Worm (Caenorhabditis elegans): ENCODE measurements around the gene C49F8.1.
A peak's percentile ranks its signal among the peaks of the same experiment; 100 is the strongest.

C49F8.1 gene

DNA sequence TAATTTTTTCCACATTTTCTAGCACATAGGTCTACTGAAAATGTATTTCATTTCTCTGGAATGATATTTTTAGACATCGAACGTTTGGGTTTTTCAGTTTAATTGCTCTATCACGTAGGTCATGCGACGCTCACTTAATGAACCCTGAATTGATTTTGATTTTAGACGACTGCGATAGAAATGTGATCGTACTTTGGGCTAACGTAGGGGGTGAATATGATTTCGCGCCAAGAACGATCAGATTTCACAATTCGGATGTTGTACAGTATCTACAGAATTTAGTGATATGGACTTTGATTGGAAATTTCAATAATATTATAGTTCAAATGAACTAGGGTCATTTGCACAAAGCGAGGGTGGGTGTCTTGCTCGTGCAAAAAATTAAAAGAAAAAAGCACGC, 12.6 kb downstream of the C49F8.1 start:
- TF ChIP-seq crh-2 (tag; optimal IDR thresholded peaks at IDR 0.05) (peak; percentile 40), elt-1 (tag; optimal IDR thresholded peaks at IDR 0.05) (no peak), nhr-11 (tag; optimal IDR thresholded peaks at IDR 0.05) (no peak), peb-1 (tag; optimal IDR thresholded peaks at IDR 0.05) (no peak), nhr-21 (tag; optimal IDR thresholded peaks at IDR 0.05) (peak; percentile 38), nhr-77 (tag; optimal IDR thresholded peaks at IDR 0.05) (no peak), nhr-23 (tag; optimal IDR thresholded peaks at IDR 0.05) (no peak), ama-1 (optimal IDR thresholded peaks at IDR 0.05) (no peak), F13H6.1 (tag; optimal IDR thresholded peaks at IDR 0.05) (no peak), R02D3.7 (tag; optimal IDR thresholded peaks at IDR 0.05) (no peak), snpc-4 (tag; optimal IDR thresholded peaks at IDR 0.05) (no peak), ztf-1 (GFP tag; conservative IDR thresholded peaks at IDR 0.05) (no peak), nhr-6 (tag; optimal IDR thresholded peaks at IDR 0.05) (no peak), sma-9 (GFP tag; optimal IDR thresholded peaks at IDR 0.05) (peak; percentile 73), sma-9 (tag; optimal IDR thresholded peaks at IDR 0.05) (no peak), nhr-237 (tag; optimal IDR thresholded peaks at IDR 0.05) (no peak), mab-5 (tag; optimal IDR thresholded peaks at IDR 0.05) (no peak), dmd-4 (tag; optimal IDR thresholded peaks at IDR 0.05) (no peak), nhr-129 (tag; optimal IDR thresholded peaks at IDR 0.05) (no peak), sma-3 (GFP tag; optimal IDR thresholded peaks at IDR 0.05) (no peak), elt-3 (tag; optimal IDR thresholded peaks at IDR 0.05) (no peak)

DNA sequence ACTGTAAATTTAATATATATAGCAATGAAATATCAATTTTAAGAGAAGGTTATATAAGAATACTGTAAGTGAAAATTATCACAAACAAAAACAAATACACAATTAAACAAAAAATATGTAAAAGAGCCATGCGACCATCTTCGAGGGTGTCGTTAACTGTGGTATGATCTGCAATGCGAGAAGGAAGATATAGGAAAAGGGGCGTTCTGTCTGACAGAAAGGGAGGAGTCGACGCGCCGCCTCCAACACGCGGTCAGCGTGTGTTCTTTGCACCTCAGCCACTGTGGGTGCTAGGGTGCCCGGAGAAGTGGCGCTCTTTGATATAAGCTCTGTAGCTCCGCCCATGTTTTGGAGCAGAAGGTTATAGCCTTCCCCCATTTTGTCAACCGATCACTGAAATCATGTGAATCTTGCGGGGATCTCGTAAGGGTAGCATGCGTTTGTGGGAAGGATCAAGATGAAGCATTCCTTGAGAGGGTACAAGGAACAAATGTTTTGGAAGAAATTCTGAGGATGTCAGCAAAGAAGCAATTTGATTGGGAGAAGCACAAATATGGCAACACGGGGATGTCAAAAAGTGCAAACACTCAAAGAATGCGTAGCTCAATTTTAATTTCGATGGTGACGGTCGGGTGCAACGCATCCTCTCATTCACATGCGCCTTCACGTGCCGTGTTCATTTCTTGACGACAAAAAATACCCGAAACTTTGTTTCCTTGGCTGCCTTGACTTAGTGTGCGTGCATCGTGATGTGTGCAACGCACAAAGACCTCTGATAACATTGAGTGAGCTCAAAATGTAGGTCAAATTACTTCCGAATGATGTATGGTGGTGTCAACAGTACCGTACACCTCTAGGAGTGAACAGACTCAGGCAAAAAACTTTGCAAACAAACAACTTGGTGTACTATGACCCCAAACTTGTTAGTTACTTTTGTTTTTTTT, 13.7 kb downstream of the C49F8.1 start, which contains the start of gene mxl-3:
Gene mxl-3 (minus strand): TSS at position 1 of the 944 bp plus-strand sequence.
- no peak for TF ChIP-seq mbf-1 (tag; optimal IDR thresholded peaks at IDR 0.05)
- peak; percentile 65 for TF ChIP-seq nhr-21 (tag; optimal IDR thresholded peaks at IDR 0.05)
- TF ChIP-seq F13H6.1 (tag; optimal IDR thresholded peaks at IDR 0.05) = peak; percentile 57
- peak; percentile 58 for TF ChIP-seq blmp-1 (tag; optimal IDR thresholded peaks at IDR 0.05; ENCODE audit: insufficient read depth)
- TF ChIP-seq Y55F3AM.14 (GFP tag; optimal IDR thresholded peaks at IDR 0.05) = no peak
- no peak for TF ChIP-seq R02D3.7 (tag; optimal IDR thresholded peaks at IDR 0.05)
- TF ChIP-seq lsy-2 (tag; optimal IDR thresholded peaks at IDR 0.05) = peak in 1 of 2 experiments; percentile 55
- TF ChIP-seq nhr-25 (tag; optimal IDR thresholded peaks at IDR 0.05) = peak; percentile 44
- no peak for TF ChIP-seq nhr-6 (tag; optimal IDR thresholded peaks at IDR 0.05)
- TF ChIP-seq mdl-1 (tag; optimal IDR thresholded peaks at IDR 0.05) = peak in 1 of 2 experiments; percentile 11
- TF ChIP-seq zag-1 (tag; optimal IDR thresholded peaks at IDR 0.05) = no peak
- peak; percentile 53 for TF ChIP-seq nhr-129 (tag; optimal IDR thresholded peaks at IDR 0.05)
- no peak for TF ChIP-seq crh-2 (tag; optimal IDR thresholded peaks at IDR 0.05)
- TF ChIP-seq nhr-12 (tag; optimal IDR thresholded peaks at IDR 0.05) = no peak
- TF ChIP-seq ceh-82 (tag; optimal IDR thresholded peaks at IDR 0.05) = no peak
- TF ChIP-seq elt-3 (tag; optimal IDR thresholded peaks at IDR 0.05) = no peak
- TF ChIP-seq lin-13 (GFP tag; optimal IDR thresholded peaks at IDR 0.05) = peak; percentile 48
- peak; percentile 2 for TF ChIP-seq C34F6.9 (tag; optimal IDR thresholded peaks at IDR 0.05)
- TF ChIP-seq unc-39 (tag; optimal IDR thresholded peaks at IDR 0.05) = no peak
- peak; percentile 15 for TF ChIP-seq gmeb-1 (tag; optimal IDR thresholded peaks at IDR 0.05)
- TF ChIP-seq mab-5 (tag; optimal IDR thresholded peaks at IDR 0.05) = no peak
- TF ChIP-seq sma-9 (GFP tag; optimal IDR thresholded peaks at IDR 0.05) = peak; percentile 88
- TF ChIP-seq sma-9 (tag; optimal IDR thresholded peaks at IDR 0.05) = no peak
- no peak for TF ChIP-seq unc-55 (GFP tag; optimal IDR thresholded peaks at IDR 0.05)
- TF ChIP-seq aly-2 (tag; optimal IDR thresholded peaks at IDR 0.05) = no peak
- no peak for TF ChIP-seq sem-4 (tag; optimal IDR thresholded peaks at IDR 0.05)
- TF ChIP-seq fos-1 (tag; optimal IDR thresholded peaks at IDR 0.05) = peak; percentile 14
- TF ChIP-seq nhr-11 (tag; optimal IDR thresholded peaks at IDR 0.05) = no peak
- peak; percentile 73 for TF ChIP-seq ama-1 (optimal IDR thresholded peaks at IDR 0.05)
- no peak for TF ChIP-seq ztf-4 (tag; optimal IDR thresholded peaks at IDR 0.05)
- TF ChIP-seq nhr-10 (tag; optimal IDR thresholded peaks at IDR 0.05) = no peak
- TF ChIP-seq nhr-237 (tag; optimal IDR thresholded peaks at IDR 0.05) = no peak
- TF ChIP-seq nhr-77 (tag; optimal IDR thresholded peaks at IDR 0.05) = no peak
- TF ChIP-seq elt-1 (tag; optimal IDR thresholded peaks at IDR 0.05) = no peak
- no peak for TF ChIP-seq skn-1 (tag; optimal IDR thresholded peaks at IDR 0.05)
- no peak for TF ChIP-seq lin-39 (tag; optimal IDR thresholded peaks at IDR 0.05)
